Worm (Caenorhabditis elegans) whole organism, late embryonic: Measurements from ENCODE around the gene nhr-16.

Source experiments
- ceh-14 ChIP-seq: sonication (generic microtip); optimal IDR thresholded peaks from 2 replicates; lab custom pipeline; 2016; ENCODE audit warnings: missing genotype, missing genetic modification characterization, missing compliant biosample characterization
- ceh-24 ChIP-seq: sonication (generic microtip); optimal IDR thresholded peaks from 2 replicates; lab custom pipeline; 2016; ENCODE audit warnings: mild to moderate bottlenecking, missing genetic modification characterization, missing compliant biosample characterization
- hlh-30 ChIP-seq: sonication (generic microtip); optimal IDR thresholded peaks from 2 replicates; lab custom pipeline; 2017; ENCODE audit warnings: antibody characterized with exemption, missing genetic modification characterization, missing compliant biosample characterization; ENCODE audit not compliant: insufficient read depth
- lim-6 ChIP-seq: sonication (generic microtip); optimal IDR thresholded peaks from 2 replicates; lab custom pipeline; 2016; ENCODE audit warnings: missing genetic modification characterization, missing compliant biosample characterization
- nfya-1 ChIP-seq: sonication (generic microtip); optimal IDR thresholded peaks from 2 replicates; lab custom pipeline; 2017; ENCODE audit warnings: missing genetic modification characterization, mild to moderate bottlenecking, missing compliant biosample characterization, antibody characterized with exemption, moderate library complexity
- nhr-11 ChIP-seq: fragments of 150-350 bp; optimal IDR thresholded peaks from 2 replicates; lab custom pipeline; 2014; ENCODE audit warnings: missing biosample characterization, missing genetic modification characterization
- pat-9 ChIP-seq: fragments of 200-800 bp; sonication (Bioruptor generic); optimal IDR thresholded peaks from 2 replicates; lab custom pipeline; 2018; ENCODE audit warnings: mild to moderate bottlenecking, missing genetic modification characterization, moderate library complexity, missing compliant biosample characterization
- rnt-1 ChIP-seq: sonication (generic microtip); optimal IDR thresholded peaks from 2 replicates; lab custom pipeline; 2016; ENCODE audit warnings: missing genetic modification characterization, missing compliant biosample characterization
- ttx-3 ChIP-seq: sonication (generic microtip); optimal IDR thresholded peaks from 2 replicates; lab custom pipeline; 2016; ENCODE audit warnings: missing genetic modification reagents, missing genetic modification characterization, missing compliant biosample characterization
- unc-86 ChIP-seq: sonication (generic microtip); optimal IDR thresholded peaks from 2 replicates; lab custom pipeline; 2016; ENCODE audit warnings: missing genetic modification characterization, missing compliant biosample characterization

DNA sequence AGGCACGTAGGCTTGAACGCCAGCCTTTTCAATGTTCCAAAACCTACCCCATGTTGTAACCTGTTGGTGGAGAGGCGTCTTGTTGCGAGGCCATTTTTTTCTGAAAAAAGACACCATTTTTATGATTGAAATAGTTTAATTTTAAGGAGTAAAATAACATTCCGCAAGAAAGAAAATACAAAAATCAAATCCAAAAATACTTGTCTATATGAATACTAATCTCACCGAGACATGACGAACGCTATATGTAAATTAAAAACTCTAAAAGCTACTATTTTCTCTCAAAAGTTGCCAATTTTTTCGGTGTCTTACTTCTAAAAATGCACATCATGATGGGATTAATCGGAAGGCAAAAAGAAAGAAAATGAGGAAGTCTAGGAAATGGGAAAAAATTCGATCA lies 43.4 kb downstream of the nhr-16 start, which contains the start of gene T05C1.2:
- TF ChIP-seq nfya-1 (tag; lab: Kevin White, UChicago) (no peak), ceh-14 (tag; lab: Kevin White, UChicago) (no peak), ceh-24 (tag; lab: Kevin White, UChicago) (no peak), nhr-11 (no peak), unc-86 (tag; lab: Kevin White, UChicago) (no peak), pat-9 (tag; lab: Kevin White, UChicago) (no peak), lim-6 (tag; lab: Kevin White, UChicago) (no peak), hlh-30 (tag; lab: Kevin White, UChicago) (no peak), rnt-1 (no peak), ttx-3 (tag; lab: Kevin White, UChicago) (no peak)
